Fruit fly (Drosophila melanogaster): ENCODE results near the gene CG33178.

Gene CG33178

DNA sequence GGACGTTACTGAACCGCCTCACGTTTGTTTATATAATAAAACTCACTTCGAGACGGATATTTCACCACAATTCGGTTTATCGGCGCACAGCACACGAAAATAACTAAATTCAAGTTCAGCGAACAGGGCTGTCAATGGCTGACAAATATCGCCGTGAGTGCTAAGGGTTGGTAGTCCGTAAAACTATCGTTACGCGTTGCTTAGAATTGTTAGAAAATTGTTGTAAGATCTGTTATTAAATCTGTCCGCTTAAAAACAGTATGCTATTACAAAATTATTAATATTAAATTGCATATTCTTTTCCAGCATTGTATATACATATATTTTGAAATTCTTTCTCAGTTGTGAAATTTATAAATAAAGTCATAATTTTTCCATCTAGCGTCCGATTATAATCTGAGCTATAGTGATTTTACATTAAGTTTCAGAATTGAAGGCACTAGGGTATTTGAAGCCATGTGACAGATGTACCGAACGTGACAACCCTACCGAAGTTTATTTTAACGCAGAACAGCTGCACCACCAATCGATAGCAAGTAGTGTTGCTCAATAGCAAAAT, 2.0 kb downstream of the CG33178 start, which contains the start of gene Cox17 (continued):
- TF ChIP-seq p53 (GFP tag; optimal IDR thresholded peaks at IDR 0.05), result no peak
- TF ChIP-seq CG15073 (GFP tag; optimal IDR thresholded peaks at IDR 0.05), result peak; percentile 18
- peak; percentile 8 for TF ChIP-seq CG10462 (GFP tag; optimal IDR thresholded peaks at IDR 0.05)
- peak; percentile 86 for TF ChIP-seq onecut (GFP tag; IDR thresholded peaks at IDR 0.05)
- peak; percentile 67 for TF ChIP-seq ftz-f1 (GFP tag; optimal IDR thresholded peaks at IDR 0.05)
- TF ChIP-seq YL-1 (GFP tag; optimal IDR thresholded peaks at IDR 0.05), result peak; percentile 50
- TF ChIP-seq CG2678 (tag; optimal IDR thresholded peaks at IDR 0.05), result peak; percentile 89
- no peak for TF ChIP-seq Awh (GFP tag; IDR thresholded peaks at IDR 0.05)
- peak; percentile 76 for TF ChIP-seq dm (GFP tag; optimal IDR thresholded peaks at IDR 0.05)
- TF ChIP-seq Aef1 (GFP tag; IDR thresholded peaks at IDR 0.05), result peak; percentile 69
- TF ChIP-seq Camta (GFP tag; optimal IDR thresholded peaks at IDR 0.05), result peak; percentile 48
- peak; percentile 19 for TF ChIP-seq CG3163 (GFP tag; optimal IDR thresholded peaks at IDR 0.05)
- no peak for TF ChIP-seq usp (GFP tag; optimal IDR thresholded peaks at IDR 0.05)
- TF ChIP-seq CG10274 (GFP tag; optimal IDR thresholded peaks at IDR 0.05), result peak; percentile 55
- TF ChIP-seq CG11085 (GFP tag; IDR thresholded peaks at IDR 0.05), result 0 out of 2 replicates have a peak, but pooled peaks have one; percentile 42
- peak; percentile 59; the same call in 1 of the 2 replicates for TF ChIP-seq sob (GFP tag; IDR thresholded peaks at IDR 0.05)
- TF ChIP-seq bbx (GFP tag; IDR thresholded peaks at IDR 0.05; ENCODE audit: partially characterized antibody), result peak; percentile 58
- peak; percentile 64 for TF ChIP-seq unpg (GFP tag; optimal IDR thresholded peaks at IDR 0.05)
- TF ChIP-seq CG3995 (GFP tag; optimal IDR thresholded peaks at IDR 0.05), result peak; percentile 58
- TF ChIP-seq gro (GFP tag; optimal IDR thresholded peaks at IDR 0.05), result peak; percentile 31
- TF ChIP-seq D19B (GFP tag; optimal IDR thresholded peaks at IDR 0.05), result peak; percentile 68
- TF ChIP-seq CG6813 (GFP tag; optimal IDR thresholded peaks at IDR 0.05), result peak; percentile 16
- TF ChIP-seq Jarid2 (GFP tag; optimal IDR thresholded peaks at IDR 0.05), result peak; percentile 3
- peak; percentile 82 for TF ChIP-seq lab (GFP tag; optimal IDR thresholded peaks at IDR 0.05)
- peak; percentile 84 for TF ChIP-seq ind (GFP tag; optimal IDR thresholded peaks at IDR 0.05)
- peak; percentile 55; the same call in 1 of the 3 replicates for TF ChIP-seq ase (GFP tag; IDR thresholded peaks at IDR 0.05)
- no peak for TF ChIP-seq CG17612 (GFP tag; IDR thresholded peaks at IDR 0.05)
- TF ChIP-seq zfh1 (GFP tag; IDR thresholded peaks at IDR 0.05), result peak; percentile 51; the same call in 2 of the 3 replicates
- TF ChIP-seq CG12219 (GFP tag; optimal IDR thresholded peaks at IDR 0.05), result peak; percentile 49
- TF ChIP-seq CG7271 (tag; optimal IDR thresholded peaks at IDR 0.05), result peak; percentile 34
- 0 out of 2 replicates have a peak, but pooled peaks have one; percentile 25 for TF ChIP-seq dati (GFP tag; IDR thresholded peaks at IDR 0.05)
- TF ChIP-seq B-H1 (GFP tag; IDR thresholded peaks at IDR 0.05), result peak; percentile 53; the same call in 2 of the 3 replicates
- TF ChIP-seq CTCF (GFP tag; optimal IDR thresholded peaks at IDR 0.05), result peak; percentile 47
- TF ChIP-seq Kr (GFP tag; optimal IDR thresholded peaks at IDR 0.05), result no peak
- peak; percentile 67 for TF ChIP-seq CG30020 (tag; optimal IDR thresholded peaks at IDR 0.05)
- peak; percentile 88 for TF ChIP-seq CG13424 (tag; optimal IDR thresholded peaks at IDR 0.05)
- TF ChIP-seq pho (GFP tag; optimal IDR thresholded peaks at IDR 0.05), result peak; percentile 74
- peak; percentile 39 for TF ChIP-seq fu2 (GFP tag; optimal IDR thresholded peaks at IDR 0.05)
- TF ChIP-seq CG31224 (GFP tag; IDR thresholded peaks at IDR 0.05), result peak; percentile 43; the same call in 1 of the 2 replicates
- peak; percentile 68 for TF ChIP-seq Atf-2 (GFP tag; optimal IDR thresholded peaks at IDR 0.05)
- peak; percentile 86 for TF ChIP-seq CG10209 (GFP tag; optimal IDR thresholded peaks at IDR 0.05)
- peak; percentile 86 for TF ChIP-seq zfh2 (GFP tag; optimal IDR thresholded peaks at IDR 0.05)
- TF ChIP-seq tup (GFP tag; optimal IDR thresholded peaks at IDR 0.05), result peak; percentile 23
- peak; percentile 68 for TF ChIP-seq tx (GFP tag; optimal IDR thresholded peaks at IDR 0.05)
- TF ChIP-seq pzg (GFP tag; optimal IDR thresholded peaks at IDR 0.05), result peak; percentile 46
- peak; percentile 55 for TF ChIP-seq CG13624 (GFP tag; optimal IDR thresholded peaks at IDR 0.05)
- TF ChIP-seq CG30431 (GFP tag; optimal IDR thresholded peaks at IDR 0.05), result peak; percentile 66
- peak; percentile 79 for TF ChIP-seq CG10979 (tag; optimal IDR thresholded peaks at IDR 0.05)
- peak; percentile 75 for TF ChIP-seq Doc3 (GFP tag; IDR thresholded peaks at IDR 0.05; ENCODE audit: partially characterized antibody)
- TF ChIP-seq scrt (GFP tag; optimal IDR thresholded peaks at IDR 0.05), result peak; percentile 51
- TF ChIP-seq maf-S (GFP tag; optimal IDR thresholded peaks at IDR 0.05), result peak; percentile 20

Data from whole organism, embryonic.